In the genomic region with DNA sequence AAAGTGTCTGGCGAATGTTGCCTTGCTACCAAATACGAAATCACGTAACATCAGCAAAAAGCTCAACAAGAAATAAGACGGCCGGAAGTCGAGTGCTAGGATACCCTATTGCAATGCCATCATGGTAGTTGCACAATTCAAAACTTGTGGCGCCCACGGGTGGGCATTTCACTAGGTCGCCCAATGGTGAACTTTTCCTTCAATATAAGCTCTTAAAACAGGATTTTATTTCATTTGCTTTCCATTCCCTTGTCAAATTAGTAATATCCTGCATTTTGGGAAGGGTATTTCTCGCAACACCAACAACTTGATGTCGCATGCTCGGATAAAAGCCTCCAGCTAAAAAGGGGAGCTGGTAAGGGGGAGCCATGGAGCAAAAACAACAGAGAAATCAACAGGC, we compare ENCODE assay signal across 4 fruit fly cellular contexts.
TF ChIP-seq lines count a peak whose summit lies in the region.

No protein-coding gene starts in this region.

- TF ChIP-seq CTCF in whole organism, embryonic (GFP tag; optimal IDR thresholded peaks at IDR 0.05; lab: Kevin White, UChicago), result no peak

TF ChIP-seq in whole organism, embryonic, 481 proteins besides CTCF, POLR2A, EP300 and RAD21 (continues in another document):
- no peak for TF ChIP-seq hb (GFP tag; IDR thresholded peaks at IDR 0.05; lab: Robert Waterston, UW; ENCODE audit: partially characterized antibody)
- TF ChIP-seq nom (GFP tag; optimal IDR thresholded peaks at IDR 0.05; lab: Kevin White, UChicago), result no peak
- TF ChIP-seq mam (GFP tag; optimal IDR thresholded peaks at IDR 0.05; lab: Kevin White, UChicago), result no peak
- TF ChIP-seq wdn (GFP tag; IDR thresholded peaks at IDR 0.05; lab: Robert Waterston, UW), result no peak
- no peak for TF ChIP-seq tin (GFP tag; optimal IDR thresholded peaks at IDR 0.05; lab: Kevin White, UChicago)
- no peak for TF ChIP-seq slbo (GFP tag; IDR thresholded peaks at IDR 0.05; lab: Robert Waterston, UW)
- no peak for TF ChIP-seq nerfin-1 (tag; optimal IDR thresholded peaks at IDR 0.05; lab: Kevin White, UChicago)
- TF ChIP-seq lab (GFP tag; optimal IDR thresholded peaks at IDR 0.05; lab: Kevin White, UChicago), result no peak
- TF ChIP-seq CG33213 (GFP tag; optimal IDR thresholded peaks at IDR 0.05; lab: Kevin White, UChicago), result no peak
- TF ChIP-seq Drgx (GFP tag; IDR thresholded peaks at IDR 0.05; lab: Robert Waterston, UW), result peak; percentile 61
- peak; percentile 43 for TF ChIP-seq lbe (GFP tag; optimal IDR thresholded peaks at IDR 0.05; lab: Kevin White, UChicago)
- no peak for TF ChIP-seq prd (optimal IDR thresholded peaks at IDR 0.05; lab: Kevin White, UChicago)
- no peak for TF ChIP-seq prd (GFP tag; IDR thresholded peaks at IDR 0.05; lab: Robert Waterston, UW)
- no peak for TF ChIP-seq CG4360 (GFP tag; IDR thresholded peaks at IDR 0.05; lab: Robert Waterston, UW)
- no peak for TF ChIP-seq emc (GFP tag; optimal IDR thresholded peaks at IDR 0.05; lab: Kevin White, UChicago)
- TF ChIP-seq CG6791 (GFP tag; IDR thresholded peaks at IDR 0.05; lab: Robert Waterston, UW; ENCODE audit: partially characterized antibody), result no peak
- no peak for TF ChIP-seq CG4707 (GFP tag; optimal IDR thresholded peaks at IDR 0.05; lab: Kevin White, UChicago)
- no peak for TF ChIP-seq nmo (GFP tag; optimal IDR thresholded peaks at IDR 0.05; lab: Kevin White, UChicago)
- TF ChIP-seq CG30431 (GFP tag; optimal IDR thresholded peaks at IDR 0.05; lab: Kevin White, UChicago), result no peak
- no peak for TF ChIP-seq Gug (GFP tag; IDR thresholded peaks at IDR 0.05; lab: Robert Waterston, UW)
- TF ChIP-seq CG4730 (GFP tag; IDR thresholded peaks at IDR 0.05; lab: Robert Waterston, UW), result no peak
- peak; percentile 34 for TF ChIP-seq sens (GFP tag; lab: Kevin White, UChicago)
- no peak for TF ChIP-seq mld (GFP tag; IDR thresholded peaks at IDR 0.05; lab: Robert Waterston, UW; ENCODE audit: partially characterized antibody)

TF ChIP-seq in whole organism, prepupa, 60 proteins besides CTCF, POLR2A, EP300 and RAD21 (continues in another document):
- TF ChIP-seq CG6792 (GFP tag; optimal IDR thresholded peaks at IDR 0.05; lab: Kevin White, UChicago) (peak; percentile 72), CG10631 (GFP tag; optimal IDR thresholded peaks at IDR 0.05; lab: Kevin White, UChicago) (peak; percentile 66), CG4318 (GFP tag; optimal IDR thresholded peaks at IDR 0.05; lab: Kevin White, UChicago) (peak; percentile 19), dsx (GFP tag; optimal IDR thresholded peaks at IDR 0.05; lab: Kevin White, UChicago; ENCODE audit: poor library complexity, severe bottlenecking) (peak; percentile 23), acj6 (GFP tag; optimal IDR thresholded peaks at IDR 0.05; lab: Kevin White, UChicago) (peak; percentile 68), CG6276 (GFP tag; optimal IDR thresholded peaks at IDR 0.05; lab: Kevin White, UChicago) (peak; percentile 34), Hr4 (GFP tag; optimal IDR thresholded peaks at IDR 0.05; lab: Kevin White, UChicago) (peak; percentile 68), svp (GFP tag; lab: Kevin White, UChicago) (peak; percentile 89), dac (GFP tag; optimal IDR thresholded peaks at IDR 0.05; lab: Kevin White, UChicago) (peak; percentile 20), CG10669 (GFP tag; optimal IDR thresholded peaks at IDR 0.05; lab: Kevin White, UChicago) (peak; percentile 60), Sox102F (GFP tag; optimal IDR thresholded peaks at IDR 0.05; lab: Kevin White, UChicago) (peak; percentile 78), CG15336 (GFP tag; IDR thresholded peaks at IDR 0.05; lab: Robert Waterston, UW) (peak; percentile 79), topi (GFP tag; optimal IDR thresholded peaks at IDR 0.05; lab: Kevin White, UChicago) (peak; percentile 81), Ets21C (GFP tag; optimal IDR thresholded peaks at IDR 0.05; lab: Kevin White, UChicago) (peak; percentile 65), lz (GFP tag; optimal IDR thresholded peaks at IDR 0.05; lab: Kevin White, UChicago) (peak; percentile 82), fd59A (GFP tag; optimal IDR thresholded peaks at IDR 0.05; lab: Kevin White, UChicago) (peak; percentile 56), CG16779 (tag; optimal IDR thresholded peaks at IDR 0.05; lab: Kevin White, UChicago) (peak; percentile 5), CG11294 (GFP tag; IDR thresholded peaks at IDR 0.05; lab: Robert Waterston, UW) (0 out of 2 replicates have a peak, but pooled peaks have one; percentile 37), ss (GFP tag; optimal IDR thresholded peaks at IDR 0.05; lab: Kevin White, UChicago) (no peak), CG6163 (GFP tag; IDR thresholded peaks at IDR 0.05; lab: Robert Waterston, UW) (peak; percentile 79), pdm3 (GFP tag; optimal IDR thresholded peaks at IDR 0.05; lab: Kevin White, UChicago) (peak; percentile 59), Eip78C (GFP tag; lab: Kevin White, UChicago) (peak; percentile 74)

TF ChIP-seq in whole organism, pupa, 21 proteins besides CTCF, POLR2A, EP300 and RAD21:
- peak; percentile 48; the same call in 1 of the 2 replicates for TF ChIP-seq CG32121 (GFP tag; IDR thresholded peaks at IDR 0.05; lab: Robert Waterston, UW)
- peak; percentile 45 for TF ChIP-seq CG15710 (tag; optimal IDR thresholded peaks at IDR 0.05; lab: Kevin White, UChicago)
- peak; percentile 81 for TF ChIP-seq fd96Ca (GFP tag; IDR thresholded peaks at IDR 0.05; lab: Robert Waterston, UW)
- peak; percentile 65 for TF ChIP-seq CG9948 (tag; optimal IDR thresholded peaks at IDR 0.05; lab: Kevin White, UChicago)
- TF ChIP-seq Ets98B (GFP tag; IDR thresholded peaks at IDR 0.05; lab: Robert Waterston, UW), result peak; percentile 51
- peak; percentile 82 for TF ChIP-seq CG4496 (GFP tag; IDR thresholded peaks at IDR 0.05; lab: Robert Waterston, UW)
- TF ChIP-seq CG12605 (GFP tag; IDR thresholded peaks at IDR 0.05; lab: Robert Waterston, UW), result no peak
- peak; percentile 30 for TF ChIP-seq CG34367 (tag; optimal IDR thresholded peaks at IDR 0.05; lab: Kevin White, UChicago)
- TF ChIP-seq CG8301 (tag; optimal IDR thresholded peaks at IDR 0.05; lab: Kevin White, UChicago), result peak; percentile 46
- no peak for TF ChIP-seq EcR (GFP tag; optimal IDR thresholded peaks at IDR 0.05; lab: Kevin White, UChicago)
- TF ChIP-seq CG10348 (GFP tag; IDR thresholded peaks at IDR 0.05; lab: Robert Waterston, UW), result no peak
- TF ChIP-seq rn (GFP tag; IDR thresholded peaks at IDR 0.05; lab: Robert Waterston, UW), result peak; percentile 67
- TF ChIP-seq Snoo (tag; optimal IDR thresholded peaks at IDR 0.05; lab: Kevin White, UChicago), result peak; percentile 61
- no peak for TF ChIP-seq gl (tag; optimal IDR thresholded peaks at IDR 0.05; lab: Kevin White, UChicago)
- peak; percentile 54 for TF ChIP-seq CG14655 (GFP tag; optimal IDR thresholded peaks at IDR 0.05; lab: Kevin White, UChicago)
- TF ChIP-seq CG17806 (tag; optimal IDR thresholded peaks at IDR 0.05; lab: Kevin White, UChicago), result peak; percentile 43
- no peak for TF ChIP-seq CG13204 (GFP tag; optimal IDR thresholded peaks at IDR 0.05; lab: Kevin White, UChicago)
- TF ChIP-seq Pif1A (GFP tag; optimal IDR thresholded peaks at IDR 0.05; lab: Kevin White, UChicago), result peak; percentile 63
- peak; percentile 56 for TF ChIP-seq CG8159 (tag; optimal IDR thresholded peaks at IDR 0.05; lab: Kevin White, UChicago)
- TF ChIP-seq Pif1B (GFP tag; optimal IDR thresholded peaks at IDR 0.05; lab: Kevin White, UChicago), result peak; percentile 55
- TF ChIP-seq D1 (tag; optimal IDR thresholded peaks at IDR 0.05; lab: Kevin White, UChicago), result no peak
TF ChIP-seq in whole organism, pupa: peak in this region for 15.

TF ChIP-seq in whole organism, wandering third instar larva, 38 proteins besides CTCF, POLR2A, EP300 and RAD21 (continues in another document):
- TF ChIP-seq psq (GFP tag; optimal IDR thresholded peaks at IDR 0.05; lab: Kevin White, UChicago) (peak; percentile 58), woc (GFP tag; optimal IDR thresholded peaks at IDR 0.05; lab: Kevin White, UChicago) (peak; percentile 90), jim (GFP tag; optimal IDR thresholded peaks at IDR 0.05; lab: Kevin White, UChicago) (no peak), dl (GFP tag; optimal IDR thresholded peaks at IDR 0.05; lab: Kevin White, UChicago; ENCODE audit: insufficient read depth in 1 of 2, partially characterized antibody in 2 of 2) (no peak), CG32264 (GFP tag; optimal IDR thresholded peaks at IDR 0.05; lab: Kevin White, UChicago) (no peak), foxo (GFP tag; optimal IDR thresholded peaks at IDR 0.05; lab: Kevin White, UChicago) (peak in 1 of 2 experiments; percentile 76), br (GFP tag; optimal IDR thresholded peaks at IDR 0.05; lab: Kevin White, UChicago) (peak; percentile 69), tai (GFP tag; optimal IDR thresholded peaks at IDR 0.05; lab: Kevin White, UChicago) (no peak), fru (GFP tag; optimal IDR thresholded peaks at IDR 0.05; lab: Kevin White, UChicago) (peak; percentile 76), CG9705 (GFP tag; optimal IDR thresholded peaks at IDR 0.05; lab: Kevin White, UChicago) (no peak), Dfd (GFP tag; optimal IDR thresholded peaks at IDR 0.05; lab: Kevin White, UChicago) (no peak), Dif (GFP tag; optimal IDR thresholded peaks at IDR 0.05; lab: Kevin White, UChicago; ENCODE audit: partially characterized antibody) (no peak), Hnf4 (GFP tag; optimal IDR thresholded peaks at IDR 0.05; lab: Kevin White, UChicago) (peak; percentile 35), sage (GFP tag; optimal IDR thresholded peaks at IDR 0.05; lab: Kevin White, UChicago) (peak; percentile 61), dsf (GFP tag; optimal IDR thresholded peaks at IDR 0.05; lab: Kevin White, UChicago; ENCODE audit: borderline replicate concordance) (no peak), Mio (GFP tag; optimal IDR thresholded peaks at IDR 0.05; lab: Kevin White, UChicago) (no peak), GATAd (GFP tag; optimal IDR thresholded peaks at IDR 0.05; lab: Kevin White, UChicago) (no peak), sv (GFP tag; optimal IDR thresholded peaks at IDR 0.05; lab: Kevin White, UChicago) (no peak), ey (GFP tag; optimal IDR thresholded peaks at IDR 0.05; lab: Kevin White, UChicago) (peak; percentile 68), OdsH (GFP tag; optimal IDR thresholded peaks at IDR 0.05; lab: Kevin White, UChicago) (peak; percentile 42), Myc (optimal IDR thresholded peaks at IDR 0.05; lab: Kevin White, UChicago) (no peak), dmrt93B (GFP tag; optimal IDR thresholded peaks at IDR 0.05; lab: Kevin White, UChicago) (peak; percentile 64), Vsx2 (GFP tag; optimal IDR thresholded peaks at IDR 0.05; lab: Kevin White, UChicago; ENCODE audit: partially characterized antibody) (no peak), Hr83 (GFP tag; optimal IDR thresholded peaks at IDR 0.05; lab: Kevin White, UChicago; ENCODE audit: poor library complexity, severe bottlenecking) (no peak), Hr78 (GFP tag; optimal IDR thresholded peaks at IDR 0.05; lab: Kevin White, UChicago) (no peak), Abd-B (GFP tag; optimal IDR thresholded peaks at IDR 0.05; lab: Kevin White, UChicago) (no peak), brk (GFP tag; optimal IDR thresholded peaks at IDR 0.05; lab: Kevin White, UChicago) (no peak), lola (GFP tag; optimal IDR thresholded peaks at IDR 0.05; lab: Kevin White, UChicago) (no peak), N (GFP tag; optimal IDR thresholded peaks at IDR 0.05; lab: Kevin White, UChicago) (no peak)

Comparison
In these comparisons a context has a peak if more than half of its experiments do, and no peak if none do; other contexts are left out.
1. Of the 7 proteins assayed by ChIP-seq in both whole organism, embryonic and whole organism, prepupa: peak only in whole organism, embryonic: none; only in whole organism, prepupa: CG16779, Gug, Hr39, Lpt and Sox102F; in both: none; in neither: 2.